Fruit fly (Drosophila melanogaster): Measurements from ENCODE around the gene CG33969.

The CG33969 gene

dm6 chr3L:20393357-20393756 is at the start of gene CG33969:
TSS of gene CG33969 (minus strand) at chr3L:20393553.
- TF ChIP-seq CG6854 (GFP tag; optimal IDR thresholded peaks at IDR 0.05) (no peak), Eip93F (GFP tag; optimal IDR thresholded peaks at IDR 0.05) (no peak), CG7368 (GFP tag; optimal IDR thresholded peaks at IDR 0.05) (no peak), cyc (GFP tag; optimal IDR thresholded peaks at IDR 0.05) (no peak), CG16779 (tag; optimal IDR thresholded peaks at IDR 0.05) (no peak), Ets96B (tag; optimal IDR thresholded peaks at IDR 0.05) (no peak), CG8119 (GFP tag; IDR thresholded peaks at IDR 0.05) (no peak), Eip75B (GFP tag; optimal IDR thresholded peaks at IDR 0.05) (no peak), fkh (GFP tag; optimal IDR thresholded peaks at IDR 0.05) (peak; percentile 73), CG34406 (GFP tag; optimal IDR thresholded peaks at IDR 0.05) (no peak), esn (GFP tag; optimal IDR thresholded peaks at IDR 0.05) (peak; percentile 24), Eip78C (GFP tag) (peak; percentile 77), Sox14 (GFP tag; optimal IDR thresholded peaks at IDR 0.05) (peak; percentile 32), CG15336 (GFP tag; IDR thresholded peaks at IDR 0.05) (no peak), topi (GFP tag; optimal IDR thresholded peaks at IDR 0.05) (peak; percentile 1), Hr38 (GFP tag; optimal IDR thresholded peaks at IDR 0.05) (no peak), CG9139 (GFP tag; optimal IDR thresholded peaks at IDR 0.05) (no peak), vri (GFP tag; optimal IDR thresholded peaks at IDR 0.05) (peak; percentile 73), Lpt (GFP tag; optimal IDR thresholded peaks at IDR 0.05) (no peak), CG10631 (GFP tag; optimal IDR thresholded peaks at IDR 0.05) (no peak), fd59A (GFP tag; optimal IDR thresholded peaks at IDR 0.05) (no peak)

dm6 chr3L:20442674-20443313 is 49.4 kb upstream of the CG33969 start:
- TF ChIP-seq Lpt (GFP tag; optimal IDR thresholded peaks at IDR 0.05) (no peak), CG6276 (GFP tag; optimal IDR thresholded peaks at IDR 0.05) (no peak), Eip78C (GFP tag) (peak; percentile 38), CG32006 (GFP tag; optimal IDR thresholded peaks at IDR 0.05) (no peak)

- TF ChIP-seq CG31627 (GFP tag; optimal IDR thresholded peaks at IDR 0.05) (peak; percentile 27), CG11762 (GFP tag; optimal IDR thresholded peaks at IDR 0.05; ENCODE audit: insufficient read depth) (peak; percentile 41), CG34406 (GFP tag; optimal IDR thresholded peaks at IDR 0.05) (peak; percentile 75), cyc (GFP tag; optimal IDR thresholded peaks at IDR 0.05) (peak; percentile 53), Hr38 (GFP tag; optimal IDR thresholded peaks at IDR 0.05) (no peak), CG3032 (tag; optimal IDR thresholded peaks at IDR 0.05) (peak; percentile 86), CG8319 (GFP tag; optimal IDR thresholded peaks at IDR 0.05) (no peak), Hr39 (GFP tag; optimal IDR thresholded peaks at IDR 0.05) (no peak), CG6854 (GFP tag; optimal IDR thresholded peaks at IDR 0.05) (peak; percentile 57), Sox14 (GFP tag; optimal IDR thresholded peaks at IDR 0.05) (no peak), esn (GFP tag; optimal IDR thresholded peaks at IDR 0.05) (peak; percentile 63), CG15336 (GFP tag; IDR thresholded peaks at IDR 0.05) (peak; percentile 61), CG7368 (GFP tag; optimal IDR thresholded peaks at IDR 0.05) (no peak), Sox15 (GFP tag; optimal IDR thresholded peaks at IDR 0.05) (peak; percentile 40), Eip78C (GFP tag) (peak; percentile 89), eg (GFP tag; IDR thresholded peaks at IDR 0.05) (no peak), fd59A (GFP tag; optimal IDR thresholded peaks at IDR 0.05) (peak; percentile 64), Ets96B (tag; optimal IDR thresholded peaks at IDR 0.05) (peak; percentile 89), Smox (GFP tag; optimal IDR thresholded peaks at IDR 0.05) (no peak), CG32006 (GFP tag; optimal IDR thresholded peaks at IDR 0.05) (no peak), Blimp-1 (GFP tag; optimal IDR thresholded peaks at IDR 0.05) (no peak), CG11902 (GFP tag; optimal IDR thresholded peaks at IDR 0.05) (peak; percentile 37), Lpt (GFP tag; optimal IDR thresholded peaks at IDR 0.05) (peak; percentile 52), spab (GFP tag; optimal IDR thresholded peaks at IDR 0.05) (no peak), dsx (GFP tag; optimal IDR thresholded peaks at IDR 0.05; ENCODE audit: poor library complexity, severe bottlenecking) (peak; percentile 82), vri (GFP tag; optimal IDR thresholded peaks at IDR 0.05) (no peak), achi (GFP tag; optimal IDR thresholded peaks at IDR 0.05) (no peak), fkh (GFP tag; optimal IDR thresholded peaks at IDR 0.05) (peak; percentile 44), svp (GFP tag) (no peak), CG6808 (GFP tag; optimal IDR thresholded peaks at IDR 0.05) (no peak), acj6 (GFP tag; optimal IDR thresholded peaks at IDR 0.05) (peak; percentile 76), CG6163 (GFP tag; IDR thresholded peaks at IDR 0.05) (peak; percentile 61; the same call in 1 of the 3 replicates), Met (GFP tag; optimal IDR thresholded peaks at IDR 0.05) (no peak), dac (GFP tag; optimal IDR thresholded peaks at IDR 0.05) (no peak), CG9139 (GFP tag; optimal IDR thresholded peaks at IDR 0.05) (no peak), lz (GFP tag; optimal IDR thresholded peaks at IDR 0.05) (peak; percentile 37)
These were observed 48.5 kb upstream of the CG33969 start, which contains the start of gene CG5910 for dm6 chr3L:20441632-20442469. TSS of gene CG5910 (plus strand) at chr3L:20442419.

Data from whole organism, prepupa.